Worm (Caenorhabditis elegans) whole organism, L4 larva: ENCODE results near the gene K10D6.3.

ENCODE experiments used
- F10B5.3 ChIP-seq: sonication (generic microtip); optimal IDR thresholded peaks from 2 replicates; lab custom pipeline; 2016; ENCODE audit warnings: mild to moderate bottlenecking, missing genetic modification characterization, missing compliant biosample characterization
- F26F4.8 ChIP-seq: fragments of 200-800 bp; sonication (Bioruptor generic); conservative IDR thresholded peaks from 2 replicates; pipeline ENCODE4 v1.3.6; 2022; ENCODE audit warnings: missing genetic modification characterization, missing compliant biosample characterization
- T26A8.4 ChIP-seq: fragments of 200-800 bp; sonication (Bioruptor generic); IDR thresholded peaks from 2 replicates; pipeline ENCODE4 v1.3.6; 2022; ENCODE audit warnings: missing genetic modification characterization, missing compliant biosample characterization
- Y48G9A.11 ChIP-seq: fragments of 200-800 bp; sonication (Bioruptor generic); IDR thresholded peaks from 2 replicates; pipeline ENCODE4 v1.3.6; 2022; ENCODE audit warnings: missing genetic modification reagents, missing genetic modification characterization, missing compliant biosample characterization
- Y5F2A.4 ChIP-seq: fragments of 200-800 bp; sonication (Bioruptor generic); optimal IDR thresholded peaks from 2 replicates; lab custom pipeline; 2018; ENCODE audit warnings: mild to moderate bottlenecking, missing genetic modification characterization, missing compliant biosample characterization
- Y75B8A.6 ChIP-seq: fragments of 200-800 bp; sonication (Bioruptor generic); IDR thresholded peaks from 2 replicates; pipeline ENCODE4 v1.3.6; 2022; ENCODE audit warnings: missing genetic modification reagents, missing genetic modification characterization, missing compliant biosample characterization
- ZK546.5 ChIP-seq, 2 experiments: sonication (generic microtip); optimal IDR thresholded peaks; 2 replicates each; lab custom pipeline; 2017; ENCODE audit warnings: missing biosample characterization in 2 of 2, missing genetic modification characterization in 2 of 2
- ceh-28 ChIP-seq: fragments of 150-350 bp; optimal IDR thresholded peaks from 2 replicates; lab custom pipeline; 2014; ENCODE audit warnings: missing biosample characterization, missing genetic modification reagents, missing genetic modification characterization
- ceh-32 ChIP-seq: sonication (generic microtip); optimal IDR thresholded peaks from 2 replicates; lab custom pipeline; 2016; ENCODE audit warnings: mild to moderate bottlenecking, missing genetic modification characterization, missing compliant biosample characterization; ENCODE audit not compliant: poor library complexity
- ceh-62 ChIP-seq: sonication (generic microtip); optimal IDR thresholded peaks from 2 replicates; lab custom pipeline; 2017; ENCODE audit warnings: missing biosample characterization, missing genetic modification characterization
- ceh-82 ChIP-seq: sonication (generic microtip); optimal IDR thresholded peaks from 2 replicates; lab custom pipeline; 2017; ENCODE audit warnings: missing biosample characterization, missing genetic modification characterization
- dmd-6 ChIP-seq: fragments of 200-800 bp; sonication (Bioruptor generic); IDR thresholded peaks from 2 replicates; pipeline ENCODE4 v1.3.6; 2022; ENCODE audit warnings: missing genetic modification reagents, missing genetic modification characterization, missing compliant biosample characterization
- dmd-9 ChIP-seq: fragments of 200-800 bp; sonication (Bioruptor generic); IDR thresholded peaks from 2 replicates; pipeline ENCODE4 v1.3.6; 2022; ENCODE audit warnings: missing genetic modification reagents, missing genetic modification characterization, missing compliant biosample characterization
- dpl-1 ChIP-seq: fragments of 150-350 bp; optimal IDR thresholded peaks from 2 replicates; lab custom pipeline; 2014; ENCODE audit warnings: missing biosample characterization, missing genetic modification reagents, missing genetic modification characterization
- dve-1 ChIP-seq: sonication (generic microtip); optimal IDR thresholded peaks from 2 replicates; lab custom pipeline; 2017; ENCODE audit warnings: antibody characterized with exemption, mild to moderate bottlenecking, missing genetic modification characterization, missing compliant biosample characterization; ENCODE audit not compliant: insufficient read depth
- egl-27 ChIP-seq: sonication (generic microtip); optimal IDR thresholded peaks from 3 replicates; lab custom pipeline; 2017; ENCODE audit warnings: missing biosample characterization, missing genetic modification reagents, missing genetic modification characterization
- fkh-10 ChIP-seq: fragments of 150-350 bp; optimal IDR thresholded peaks from 2 replicates; lab custom pipeline; 2014; ENCODE audit warnings: missing biosample characterization, missing genetic modification reagents, missing genetic modification characterization
- gei-8 ChIP-seq: fragments of 200-800 bp; sonication (Bioruptor generic); optimal IDR thresholded peaks from 2 replicates; lab custom pipeline; 2018; ENCODE audit warnings: mild to moderate bottlenecking, missing genetic modification characterization, missing compliant biosample characterization
- hlh-11 ChIP-seq: fragments of 200-800 bp; sonication (Bioruptor generic); optimal IDR thresholded peaks from 2 replicates; lab custom pipeline; 2018; ENCODE audit warnings: mild to moderate bottlenecking, missing genetic modification characterization, missing compliant biosample characterization
- hlh-30 ChIP-seq: sonication (generic microtip); optimal IDR thresholded peaks from 2 replicates; lab custom pipeline; 2017; ENCODE audit warnings: antibody characterized with exemption, mild to moderate bottlenecking, missing genetic modification characterization, missing compliant biosample characterization; ENCODE audit not compliant: insufficient read depth
- hmg-1.1 ChIP-seq: fragments of 200-800 bp; sonication (Bioruptor generic); IDR thresholded peaks from 2 replicates; pipeline ENCODE4 v1.3.6; 2022; ENCODE audit warnings: missing genetic modification reagents, missing genetic modification characterization, missing compliant biosample characterization
- jun-1 ChIP-seq: fragments of 150-350 bp; optimal IDR thresholded peaks from 2 replicates; lab custom pipeline; 2014; ENCODE audit warnings: missing biosample characterization, missing genetic modification reagents, missing genetic modification characterization
- lin-1 ChIP-seq: fragments of 200-800 bp; sonication (Bioruptor generic); IDR thresholded peaks from 2 replicates; pipeline ENCODE4 v1.3.6; 2022; ENCODE audit warnings: missing genetic modification reagents, missing genetic modification characterization, missing compliant biosample characterization
- lin-29 ChIP-seq: fragments of 200-800 bp; sonication (Bioruptor generic); IDR thresholded peaks from 2 replicates; pipeline ENCODE4 v1.3.6; 2022; ENCODE audit warnings: missing genetic modification reagents, missing genetic modification characterization, missing compliant biosample characterization
- lin-38 ChIP-seq: fragments of 200-800 bp; sonication (Bioruptor generic); IDR thresholded peaks from 2 replicates; pipeline ENCODE4 v1.3.6; 2022; ENCODE audit warnings: missing genetic modification reagents, missing genetic modification characterization, missing compliant biosample characterization
- lir-3 ChIP-seq: sonication (generic microtip); optimal IDR thresholded peaks from 2 replicates; lab custom pipeline; 2016; ENCODE audit warnings: mild to moderate bottlenecking, missing genetic modification characterization, missing compliant biosample characterization
- madf-5 ChIP-seq, 2 experiments: fragments of 200-800 bp; sonication (Bioruptor generic); IDR thresholded peaks; 2 replicates each; pipeline ENCODE4 v1.3.6; 2022; ENCODE audit warnings: missing compliant biosample characterization in 2 of 2, missing genetic modification characterization in 2 of 2
- madf-9 ChIP-seq: fragments of 200-800 bp; sonication (Bioruptor generic); conservative IDR thresholded peaks from 2 replicates; pipeline ENCODE4 v1.3.6; 2022; ENCODE audit warnings: missing genetic modification reagents, missing genetic modification characterization, missing compliant biosample characterization
- mdt-29 ChIP-seq: fragments of 200-800 bp; sonication (Bioruptor generic); IDR thresholded peaks from 2 replicates; pipeline ENCODE4 v1.3.6; 2022; ENCODE audit warnings: missing genetic modification reagents, missing genetic modification characterization, missing compliant biosample characterization
- mep-1 ChIP-seq: fragments of 150-350 bp; sonication (generic microtip); optimal IDR thresholded peaks from 3 replicates; lab custom pipeline; 2014; ENCODE audit warnings: missing biosample characterization, missing genetic modification characterization
- mxl-3 ChIP-seq: fragments of 200-800 bp; sonication (Bioruptor generic); optimal IDR thresholded peaks from 2 replicates; lab custom pipeline; 2018; ENCODE audit warnings: mild to moderate bottlenecking, missing genetic modification characterization, missing compliant biosample characterization
- nhr-41 ChIP-seq: fragments of 200-800 bp; sonication (Bioruptor generic); IDR thresholded peaks from 2 replicates; pipeline ENCODE4 v1.3.6; 2022; ENCODE audit warnings: missing genetic modification reagents, missing genetic modification characterization, missing compliant biosample characterization
- nhr-42 ChIP-seq: fragments of 200-800 bp; sonication (Bioruptor generic); IDR thresholded peaks from 2 replicates; pipeline ENCODE4 v1.3.6; 2022; ENCODE audit warnings: missing genetic modification characterization, missing compliant biosample characterization
- nhr-48 ChIP-seq: sonication (generic microtip); optimal IDR thresholded peaks from 2 replicates; lab custom pipeline; 2016; ENCODE audit warnings: mild to moderate bottlenecking, missing genetic modification characterization, missing compliant biosample characterization
- pha-4 ChIP-seq, 2 experiments: fragments of 150-350 bp in 1 of 2; fragments of 200-800 bp in 1 of 2; sonication (Bioruptor generic) in 1 of 2; IDR thresholded peaks in 1 of 2; optimal IDR thresholded peaks in 1 of 2; 2 replicates each; pipeline versions ENCODE4 v1.3.6 to Lab custom; 2014 to 2022; ENCODE audit warnings: missing genetic modification characterization in 2 of 2, missing genetic modification reagents in 2 of 2, missing biosample characterization in 1 of 2, missing compliant biosample characterization in 1 of 2
- skn-1 ChIP-seq: fragments of 150-350 bp; optimal IDR thresholded peaks from 2 replicates; lab custom pipeline; 2014; ENCODE audit warnings: missing biosample characterization, missing genetic modification characterization
- snpc-1.2 ChIP-seq: fragments of 200-800 bp; sonication (Bioruptor generic); IDR thresholded peaks from 2 replicates; pipeline ENCODE4 v1.3.6; 2022; ENCODE audit warnings: missing genetic modification reagents, missing genetic modification characterization, missing compliant biosample characterization
- spr-1 ChIP-seq: sonication (generic microtip); optimal IDR thresholded peaks from 2 replicates; lab custom pipeline; 2016; ENCODE audit warnings: mild to moderate bottlenecking, missing genetic modification characterization, missing compliant biosample characterization
- spr-3 ChIP-seq: fragments of 200-800 bp; sonication (Bioruptor generic); optimal IDR thresholded peaks from 2 replicates; lab custom pipeline; 2018; ENCODE audit warnings: mild to moderate bottlenecking, missing genetic modification characterization, missing compliant biosample characterization
- unc-130 ChIP-seq: sonication (generic microtip); optimal IDR thresholded peaks from 2 replicates; lab custom pipeline; 2016; ENCODE audit warnings: missing genetic modification reagents, missing genetic modification characterization, missing compliant biosample characterization
- unc-62 ChIP-seq, 3 experiments: fragments of 150-350 bp in 1 of 3; sonication (generic microtip); optimal IDR thresholded peaks in 2 of 3; peaks in 1 of 3; 1 replicate in 1 of 3; 2 replicates in 2 of 3; lab custom pipeline; 2014 to 2017; ENCODE audit warnings: missing biosample characterization in 3 of 3, missing genetic modification characterization in 3 of 3, missing genetic modification reagents in 3 of 3, missing genotype in 1 of 3
- zfp-3 ChIP-seq: fragments of 200-800 bp; sonication (Bioruptor generic); conservative IDR thresholded peaks from 2 replicates; pipeline ENCODE4 v1.3.6; 2022; ENCODE audit warnings: missing genetic modification reagents, missing genetic modification characterization, missing compliant biosample characterization
- zip-11 ChIP-seq: fragments of 200-800 bp; sonication (Bioruptor generic); IDR thresholded peaks from 2 replicates; pipeline ENCODE4 v1.3.6; 2022; ENCODE audit warnings: missing genetic modification characterization, missing compliant biosample characterization

K10D6.3 gene

ce11 chrV:11180951-11181350 lies 19.5 kb upstream of the K10D6.3 start:
- TF ChIP-seq snpc-1.2 (GFP tag; lab: Robert Waterston, UW): no peak
- no peak for TF ChIP-seq mxl-3
- TF ChIP-seq Y48G9A.11 (GFP tag; lab: Robert Waterston, UW): no peak
- TF ChIP-seq madf-9 (GFP tag; lab: Robert Waterston, UW): no peak
- TF ChIP-seq dpl-1 (GFP tag; lab: Kevin White, UChicago): no peak
- TF ChIP-seq ceh-28 (tag; lab: Kevin White, UChicago): no peak
- no peak for TF ChIP-seq hmg-1.1 (GFP tag; lab: Robert Waterston, UW)
- TF ChIP-seq zip-11 (GFP tag; lab: Robert Waterston, UW): no peak

- no peak for TF ChIP-seq lir-3
- TF ChIP-seq ceh-28 (tag; lab: Kevin White, UChicago): no peak
- TF ChIP-seq pha-4 (GFP tag; IDR thresholded peaks at IDR 0.05; lab: Robert Waterston, UW): no peak
- TF ChIP-seq pha-4 (tag; optimal IDR thresholded peaks at IDR 0.05; lab: Kevin White, UChicago): no peak
- no peak for TF ChIP-seq fkh-10 (GFP tag; lab: Kevin White, UChicago)
- TF ChIP-seq spr-3 (GFP tag; lab: Kevin White, UChicago): no peak
- TF ChIP-seq dve-1 (tag; lab: Kevin White, UChicago): no peak
- TF ChIP-seq dpl-1 (GFP tag; lab: Kevin White, UChicago): no peak
- no peak for TF ChIP-seq unc-62 (GFP tag; optimal IDR thresholded peaks at IDR 0.05 in 1 of 2; lab: Kevin White, UChicago)
- no peak for TF ChIP-seq unc-62 (tag; optimal IDR thresholded peaks at IDR 0.05; lab: Kevin White, UChicago)
- TF ChIP-seq, all 104 proteins: peak for 0
These were observed 17.5 kb upstream of the K10D6.3 start, which contains the start of gene cnc-10 for ce11 chrV:11182925-11183324. Gene cnc-10 (plus strand): TSS chrV:11183225.

ce11 chrV:11190983-11191382 lies 9.4 kb upstream of the K10D6.3 start, which contains the start of gene lgc-49:
Gene lgc-49 (plus strand): TSS chrV:11191283.
- TF ChIP-seq nhr-42 (GFP tag; lab: Robert Waterston, UW): no peak
- no peak for TF ChIP-seq dmd-6 (GFP tag; lab: Robert Waterston, UW)
- no peak for TF ChIP-seq dpl-1 (GFP tag; lab: Kevin White, UChicago)
- TF ChIP-seq F26F4.8 (GFP tag; lab: Robert Waterston, UW): no peak
- no peak for TF ChIP-seq lin-29
- TF ChIP-seq dmd-9 (GFP tag; lab: Robert Waterston, UW): no peak
- TF ChIP-seq madf-5 (GFP tag; IDR thresholded peaks at IDR 0.05; lab: Robert Waterston, UW): no peak
- no peak for TF ChIP-seq gei-8
- TF ChIP-seq lin-1 (GFP tag; lab: Robert Waterston, UW): no peak
- no peak for TF ChIP-seq spr-1
- TF ChIP-seq T26A8.4: no peak
- no peak for TF ChIP-seq ceh-32 (tag; lab: Kevin White, UChicago)
- no peak for TF ChIP-seq ceh-62 (tag; lab: Kevin White, UChicago)
- TF ChIP-seq Y5F2A.4: no peak
- TF ChIP-seq, all 104 proteins: peak for 0

- TF ChIP-seq skn-1 (no peak), nhr-41 (GFP tag; lab: Robert Waterston, UW) (no peak), Y75B8A.6 (no peak), zfp-3 (GFP tag; lab: Robert Waterston, UW) (no peak)
These were observed 4.3 kb upstream of the K10D6.3 start, which contains the start of gene clc-6 for ce11 chrV:11196109-11196508. Gene clc-6 (minus strand): TSS chrV:11196209.

- TF ChIP-seq jun-1 (tag; lab: Kevin White, UChicago) (no peak), F10B5.3 (tag; lab: Kevin White, UChicago) (no peak), hlh-11 (tag; lab: Kevin White, UChicago) (no peak), nhr-48 (tag; lab: Kevin White, UChicago) (no peak), ceh-82 (no peak), hlh-30 (peak; percentile 21), egl-27 (no peak), mep-1 (tag; lab: Kevin White, UChicago) (peak; percentile 7), unc-130 (GFP tag; lab: Kevin White, UChicago) (no peak), lin-38 (GFP tag; lab: Robert Waterston, UW) (no peak), mdt-29 (GFP tag; lab: Robert Waterston, UW) (no peak), nhr-41 (GFP tag; lab: Robert Waterston, UW) (no peak), ZK546.5 (tag; optimal IDR thresholded peaks at IDR 0.05; lab: Kevin White, UChicago) (no peak)
These were observed 3.7 kb upstream of the K10D6.3 start for ce11 chrV:11196631-11197258.
